Worm (Caenorhabditis elegans): ENCODE results near the gene F10G7.9.

The F10G7.9 gene

ce11 chrII:4674188-4674587 lies 32.1 kb downstream of the F10G7.9 start:
- TF ChIP-seq elt-2 (tag; optimal IDR thresholded peaks at IDR 0.05): peak; percentile 64
- TF ChIP-seq ceh-30 (tag; optimal IDR thresholded peaks at IDR 0.05): no peak
- no peak for TF ChIP-seq pat-9 (tag; optimal IDR thresholded peaks at IDR 0.05)
- no peak for TF ChIP-seq pax-1 (tag; optimal IDR thresholded peaks at IDR 0.05)
- TF ChIP-seq gmeb-2 (tag; optimal IDR thresholded peaks at IDR 0.05): no peak

- TF ChIP-seq zip-5 (tag; optimal IDR thresholded peaks at IDR 0.05): no peak
- TF ChIP-seq hlh-13 (GFP tag; optimal IDR thresholded peaks at IDR 0.05): no peak
- TF ChIP-seq ceh-34 (tag; optimal IDR thresholded peaks at IDR 0.05): no peak
These were observed 32.6 kb downstream of the F10G7.9 start for ce11 chrII:4673670-4674069.

ce11 chrII:4673242-4673641 lies 33.0 kb downstream of the F10G7.9 start:
- TF ChIP-seq lin-11 (tag; optimal IDR thresholded peaks at IDR 0.05) (no peak), gmeb-2 (tag; optimal IDR thresholded peaks at IDR 0.05) (no peak), ets-4 (tag; optimal IDR thresholded peaks at IDR 0.05) (no peak), sdc-2 (tag; optimal IDR thresholded peaks at IDR 0.05) (no peak), hlh-30 (tag; optimal IDR thresholded peaks at IDR 0.05; ENCODE audit: insufficient read depth) (no peak), ceh-30 (tag; optimal IDR thresholded peaks at IDR 0.05) (no peak), C38D4.7 (GFP tag; optimal IDR thresholded peaks at IDR 0.05) (no peak)

ce11 chrII:4672584-4673110 lies 33.6 kb downstream of the F10G7.9 start, which contains the start of the genes clec-140 and hmg-11:
TSS of gene clec-140 (plus strand) at chrII:4673060.
TSS of gene hmg-11 (plus strand) at chrII:4673085.
- TF ChIP-seq ceh-18 (tag; optimal IDR thresholded peaks at IDR 0.05) (peak; percentile 17), ceh-2 (tag; optimal IDR thresholded peaks at IDR 0.05) (no peak), hlh-30 (tag; optimal IDR thresholded peaks at IDR 0.05; ENCODE audit: insufficient read depth) (peak; percentile 54), hlh-6 (tag; optimal IDR thresholded peaks at IDR 0.05) (no peak), ceh-14 (tag; optimal IDR thresholded peaks at IDR 0.05) (peak; percentile 63), pros-1 (tag; optimal IDR thresholded peaks at IDR 0.05) (no peak), nfya-1 (tag; optimal IDR thresholded peaks at IDR 0.05) (peak; percentile 64), ref-2 (tag; optimal IDR thresholded peaks at IDR 0.05) (peak; percentile 57), sox-2 (GFP tag; IDR thresholded peaks at IDR 0.05) (peak; percentile 33; the same call in 1 of the 2 replicates), hlh-8 (tag; optimal IDR thresholded peaks at IDR 0.05) (peak; percentile 52), ceh-48 (tag; optimal IDR thresholded peaks at IDR 0.05) (peak; percentile 39), fax-1 (tag; optimal IDR thresholded peaks at IDR 0.05) (no peak), rnt-1 (tag; optimal IDR thresholded peaks at IDR 0.05) (peak; percentile 68), lim-6 (tag; optimal IDR thresholded peaks at IDR 0.05) (peak; percentile 31), tbx-7 (tag; optimal IDR thresholded peaks at IDR 0.05) (no peak), syd-9 (tag; optimal IDR thresholded peaks at IDR 0.05) (peak; percentile 37), nhr-11 (tag; optimal IDR thresholded peaks at IDR 0.05) (no peak), tbx-2 (tag; optimal IDR thresholded peaks at IDR 0.05) (peak; percentile 71), zip-5 (tag; optimal IDR thresholded peaks at IDR 0.05) (no peak), npax-4 (tag; optimal IDR thresholded peaks at IDR 0.05) (no peak), elt-2 (tag; optimal IDR thresholded peaks at IDR 0.05) (peak; percentile 43), ceh-31 (tag; optimal IDR thresholded peaks at IDR 0.05) (peak; percentile 63), ama-1 (optimal IDR thresholded peaks at IDR 0.05) (no peak), unc-42 (tag; optimal IDR thresholded peaks at IDR 0.05) (peak; percentile 93), dve-1 (tag; optimal IDR thresholded peaks at IDR 0.05) (no peak), C08G9.2 (tag; optimal IDR thresholded peaks at IDR 0.05) (no peak), K02D7.2 (tag; optimal IDR thresholded peaks at IDR 0.05) (no peak), pha-2 (tag; optimal IDR thresholded peaks at IDR 0.05) (no peak), eyg-1 (tag; optimal IDR thresholded peaks at IDR 0.05) (peak; percentile 12)
